Worm (Caenorhabditis elegans) whole organism, late embryonic: ENCODE results near the gene F26D11.2.

ENCODE experiments used
- K02D7.2 ChIP-seq: sonication (generic microtip); optimal IDR thresholded peaks from 2 replicates; lab custom pipeline; 2017; ENCODE audit warnings: mild to moderate bottlenecking, missing genetic modification characterization, missing compliant biosample characterization
- ceh-9 ChIP-seq: sonication (generic microtip); optimal IDR thresholded peaks from 2 replicates; lab custom pipeline; 2016; ENCODE audit warnings: mild to moderate bottlenecking, missing genetic modification characterization, inconsistent platforms, missing compliant biosample characterization
- elt-4 ChIP-seq: sonication (generic microtip); optimal IDR thresholded peaks from 2 replicates; lab custom pipeline; 2016; ENCODE audit warnings: missing genetic modification characterization, missing compliant biosample characterization
- fkh-10 ChIP-seq: fragments of 150-350 bp; optimal IDR thresholded peaks from 2 replicates; lab custom pipeline; 2014; ENCODE audit warnings: missing biosample characterization, missing genetic modification reagents, missing genetic modification characterization
- fkh-6 ChIP-seq: sonication (generic microtip); optimal IDR thresholded peaks from 2 replicates; lab custom pipeline; 2016; ENCODE audit warnings: missing genetic modification characterization, missing compliant biosample characterization
- nhr-11 ChIP-seq: fragments of 150-350 bp; optimal IDR thresholded peaks from 2 replicates; lab custom pipeline; 2014; ENCODE audit warnings: missing biosample characterization, missing genetic modification characterization

- TF ChIP-seq fkh-10 (GFP tag; lab: Kevin White, UChicago) (no peak), elt-4 (no peak), nhr-11 (tag; lab: Kevin White, UChicago) (no peak), K02D7.2 (no peak), ceh-9 (tag; lab: Kevin White, UChicago) (no peak), fkh-6 (tag; lab: Kevin White, UChicago) (no peak)
Observed at ce11 chrV:7955168-7955567, 3.9 kb upstream of the F26D11.2 start, which contains the start of gene F26D11.12.
